Worm (Caenorhabditis elegans) whole organism, mixed stage, embryonic: Measurements from ENCODE around the gene kmo-2.
A peak's percentile ranks its signal among the peaks of the same experiment; 100 is the strongest.

ENCODE experiments used
- lsy-2 ChIP-seq: fragments of 150-350 bp; optimal IDR thresholded peaks from 2 replicates; lab custom pipeline; 2014; ENCODE audit warnings: missing biosample characterization, missing genetic modification characterization
- mls-2 ChIP-seq: sonication (generic microtip); optimal IDR thresholded peaks from 2 replicates; lab custom pipeline; 2016; ENCODE audit warnings: mild to moderate bottlenecking, missing genetic modification characterization, moderate library complexity, missing compliant biosample characterization
- nhr-237 ChIP-seq: fragments of 150-350 bp; optimal IDR thresholded peaks from 2 replicates; lab custom pipeline; 2014; ENCODE audit warnings: missing biosample characterization, missing genetic modification characterization
- nhr-28 ChIP-seq: fragments of 150-350 bp; optimal IDR thresholded peaks from 2 replicates; lab custom pipeline; 2014; ENCODE audit warnings: missing biosample characterization, missing genetic modification characterization
- snpc-4 ChIP-seq: fragments of 150-350 bp; optimal IDR thresholded peaks from 2 replicates; lab custom pipeline; 2014; ENCODE audit warnings: missing biosample characterization, missing genetic modification characterization
- sptf-1 ChIP-seq: sonication (generic microtip); optimal IDR thresholded peaks from 2 replicates; lab custom pipeline; 2017; ENCODE audit warnings: mild to moderate bottlenecking, missing genetic modification characterization, moderate library complexity, missing compliant biosample characterization
- tbx-8 ChIP-seq: fragments of 200-800 bp; sonication (Bioruptor generic); optimal IDR thresholded peaks from 2 replicates; lab custom pipeline; 2018; ENCODE audit warnings: mild to moderate bottlenecking, missing genetic modification characterization, moderate library complexity, missing compliant biosample characterization

ce11 chrV:12040823-12041606 lies 27.3 kb downstream of the kmo-2 start, which contains the start of the genes kup-1 and F10C2.4:
- TF ChIP-seq nhr-237 (tag; lab: Kevin White, UChicago) (peak; percentile 5), lsy-2 (tag; lab: Kevin White, UChicago) (peak; percentile 39), snpc-4 (no peak), nhr-28 (tag; lab: Kevin White, UChicago) (no peak), tbx-8 (no peak), sptf-1 (tag; lab: Kevin White, UChicago) (no peak), mls-2 (tag; lab: Kevin White, UChicago) (no peak)
